Fruit fly (Drosophila melanogaster) whole organism, embryonic: ENCODE measurements around the gene CG15047.

ENCODE experiments used
- CG11247 ChIP-seq: fragments of 200-800 bp; sonication (Bioruptor generic); IDR thresholded peaks from 2 replicates; pipeline ENCODE4 v1.3.6; 2022; ENCODE audit warnings: missing biosample characterization, missing genetic modification characterization
- CG12299 ChIP-seq: fragments of 200-800 bp; sonication (Bioruptor generic); optimal IDR thresholded peaks from 2 replicates; lab custom pipeline; 2018; ENCODE audit warnings: missing biosample characterization, mild to moderate bottlenecking, missing genetic modification characterization
- CG12659 ChIP-seq: fragments of 200-800 bp; sonication (Bioruptor generic); optimal IDR thresholded peaks from 3 replicates; lab custom pipeline; 2017; ENCODE audit warnings: mild to moderate bottlenecking, missing biosample characterization, missing genetic modification reagents, missing genetic modification characterization
- CG12744 ChIP-seq: fragments of 200-800 bp; sonication (Bioruptor generic); optimal IDR thresholded peaks from 2 replicates; lab custom pipeline; 2016; ENCODE audit warnings: missing biosample characterization, missing genetic modification characterization
- CG13287 ChIP-seq: fragments of 200-800 bp; sonication (Bioruptor generic); IDR thresholded peaks from 2 replicates; pipeline ENCODE4 v1.3.6; 2022; ENCODE audit warnings: missing biosample characterization, missing genetic modification characterization; ENCODE audit not compliant: partially characterized antibody
- CG14441 ChIP-seq: fragments of 200-800 bp; sonication (Bioruptor generic); IDR thresholded peaks from 2 replicates; pipeline ENCODE4 v1.3.6; 2022; ENCODE audit warnings: missing biosample characterization, missing genetic modification characterization
- CG14667 ChIP-seq: fragments of 200-800 bp; sonication (Bioruptor generic); IDR thresholded peaks from 2 replicates; pipeline ENCODE4 v1.3.6; 2022; ENCODE audit warnings: missing biosample characterization, missing genetic modification characterization
- CG15269 ChIP-seq: fragments of 200-800 bp; sonication (Bioruptor generic); optimal IDR thresholded peaks from 2 replicates; lab custom pipeline; 2018; ENCODE audit warnings: missing biosample characterization, mild to moderate bottlenecking, missing genetic modification characterization, moderate library complexity
- CG1647 ChIP-seq: fragments of 200-800 bp; sonication (Bioruptor generic); optimal IDR thresholded peaks from 3 replicates; lab custom pipeline; 2016; ENCODE audit warnings: missing biosample characterization, missing genetic modification characterization
- CG2116 ChIP-seq: fragments of 200-800 bp; sonication (Bioruptor generic); optimal IDR thresholded peaks from 3 replicates; lab custom pipeline; 2018; ENCODE audit warnings: missing biosample characterization, mild to moderate bottlenecking, missing genetic modification characterization
- CG43689 ChIP-seq: fragments of 200-800 bp; sonication (Bioruptor generic); IDR thresholded peaks from 2 replicates; pipeline ENCODE4 v1.3.6; 2022; ENCODE audit warnings: missing biosample characterization, missing genetic modification characterization
- CG4617 ChIP-seq: fragments of 200-800 bp; sonication (Bioruptor generic); optimal IDR thresholded peaks from 3 replicates; lab custom pipeline; 2016; ENCODE audit warnings: missing biosample characterization, missing genetic modification characterization, borderline replicate concordance
- CG6254 ChIP-seq: fragments of 200-800 bp; sonication (Bioruptor generic); optimal IDR thresholded peaks from 3 replicates; lab custom pipeline; 2017; ENCODE audit warnings: mild to moderate bottlenecking, missing biosample characterization, missing genetic modification reagents, missing genetic modification characterization
- CG7271 ChIP-seq: fragments of 200-800 bp; sonication (Bioruptor generic); optimal IDR thresholded peaks from 2 replicates; lab custom pipeline; 2018; ENCODE audit warnings: missing biosample characterization, mild to moderate bottlenecking, missing genetic modification characterization, moderate library complexity
- CG7786 ChIP-seq: fragments of 200-800 bp; sonication (Bioruptor generic); optimal IDR thresholded peaks from 2 replicates; lab custom pipeline; 2016; ENCODE audit warnings: missing biosample characterization, missing genetic modification characterization
- CG8944 ChIP-seq: fragments of 200-800 bp; sonication (Bioruptor generic); optimal IDR thresholded peaks from 3 replicates; lab custom pipeline; 2016; ENCODE audit warnings: missing biosample characterization, missing genetic modification characterization
- GATAe ChIP-seq: fragments of 200-800 bp; sonication (Bioruptor generic); conservative IDR thresholded peaks from 2 replicates; pipeline ENCODE4 v1.3.6; 2022; ENCODE audit warnings: missing biosample characterization, missing genetic modification characterization
- Hmr ChIP-seq: fragments of 200-800 bp; sonication (Bioruptor generic); optimal IDR thresholded peaks from 3 replicates; lab custom pipeline; 2017; ENCODE audit warnings: mild to moderate bottlenecking, missing biosample characterization, missing genetic modification reagents, missing genetic modification characterization
- Hr3 ChIP-seq: fragments of 200-800 bp; sonication (Bioruptor generic); optimal IDR thresholded peaks from 3 replicates; lab custom pipeline; 2016; ENCODE audit warnings: missing biosample characterization, missing genetic modification characterization
- Lpt ChIP-seq: fragments of >200 bp; optimal IDR thresholded peaks from 2 replicates; lab custom pipeline; 2018; ENCODE audit warnings: missing biosample characterization, missing genetic modification characterization
- MBD-R2 ChIP-seq: fragments of 200-800 bp; sonication (Bioruptor generic); IDR thresholded peaks from 2 replicates; pipeline ENCODE4 v1.3.6; 2022; ENCODE audit warnings: missing biosample characterization, missing genetic modification characterization
- Meics ChIP-seq: fragments of 200-800 bp; sonication (Bioruptor generic); optimal IDR thresholded peaks from 2 replicates; lab custom pipeline; 2017; ENCODE audit warnings: missing biosample characterization, mild to moderate bottlenecking, missing genetic modification characterization
- Neu2 ChIP-seq: fragments of 200-800 bp; sonication (Bioruptor generic); optimal IDR thresholded peaks from 3 replicates; lab custom pipeline; 2016; ENCODE audit warnings: missing biosample characterization, missing genetic modification characterization, borderline replicate concordance
- Nf-YA ChIP-seq: fragments of 200-800 bp; sonication (Bioruptor generic); IDR thresholded peaks from 2 replicates; pipeline ENCODE4 v1.3.6; 2022; ENCODE audit warnings: missing biosample characterization, missing genetic modification characterization
- Nf-YB ChIP-seq: fragments of 200-800 bp; sonication (Bioruptor generic); optimal IDR thresholded peaks from 3 replicates; lab custom pipeline; 2019; ENCODE audit warnings: missing biosample characterization, mild to moderate bottlenecking, missing genetic modification characterization, moderate library complexity
- Opbp ChIP-seq: fragments of 200-800 bp; sonication (Bioruptor generic); IDR thresholded peaks from 3 replicates; pipeline ENCODE4 v1.3.6; 2022; ENCODE audit warnings: missing biosample characterization, missing genetic modification characterization; ENCODE audit not compliant: partially characterized antibody
- PHDP ChIP-seq: fragments of 200-800 bp; sonication (Bioruptor generic); optimal IDR thresholded peaks from 3 replicates; lab custom pipeline; 2018; ENCODE audit warnings: missing biosample characterization, mild to moderate bottlenecking, missing genetic modification characterization, moderate library complexity
- Scr ChIP-seq: fragments of 200-800 bp; sonication (Bioruptor generic); IDR thresholded peaks from 2 replicates; pipeline ENCODE4 v1.3.6; 2022; ENCODE audit warnings: missing biosample characterization, missing genetic modification characterization; ENCODE audit not compliant: partially characterized antibody
- Sox102F ChIP-seq: fragments of 200-800 bp; sonication (Bioruptor generic); optimal IDR thresholded peaks from 2 replicates; lab custom pipeline; 2018; ENCODE audit warnings: missing biosample characterization, mild to moderate bottlenecking, missing genetic modification characterization, moderate library complexity
- TFAM ChIP-seq: fragments of 200-800 bp; sonication (Bioruptor generic); optimal IDR thresholded peaks from 2 replicates; lab custom pipeline; 2017; ENCODE audit warnings: missing biosample characterization, missing genetic modification characterization, inconsistent platforms
- Tbp ChIP-seq: fragments of >200 bp; optimal IDR thresholded peaks from 2 replicates; lab custom pipeline; 2018; ENCODE audit warnings: missing biosample characterization, missing genetic modification characterization
- bcd ChIP-seq: fragments of 200-800 bp; sonication (Bioruptor generic); optimal IDR thresholded peaks from 2 replicates; lab custom pipeline; 2017; ENCODE audit warnings: missing biosample characterization, mild to moderate bottlenecking, missing genetic modification characterization
- cad ChIP-seq: fragments of >200 bp; optimal IDR thresholded peaks from 2 replicates; lab custom pipeline; 2017; ENCODE audit warnings: missing biosample characterization, missing genetic modification characterization
- cg ChIP-seq: fragments of 200-800 bp; sonication (Bioruptor generic); optimal IDR thresholded peaks from 3 replicates; lab custom pipeline; 2019; ENCODE audit warnings: missing biosample characterization, mild to moderate bottlenecking, missing genetic modification characterization, moderate library complexity
- dati ChIP-seq: fragments of 200-800 bp; sonication (Bioruptor generic); IDR thresholded peaks from 2 replicates; pipeline ENCODE4 v1.3.6; 2022; ENCODE audit warnings: missing biosample characterization, missing genetic modification characterization
- disco-r ChIP-seq: fragments of 200-800 bp; sonication (Bioruptor generic); optimal IDR thresholded peaks from 2 replicates; lab custom pipeline; 2016; ENCODE audit warnings: missing biosample characterization, missing genetic modification characterization
- dpn ChIP-seq, 2 experiments: fragments of 200-800 bp; sonication (Bioruptor generic); optimal IDR thresholded peaks; 3 replicates each; lab custom pipeline; 2016; ENCODE audit warnings: missing biosample characterization in 2 of 2, missing genetic modification characterization in 2 of 2
- emc ChIP-seq: fragments of 200-800 bp; sonication (Bioruptor generic); optimal IDR thresholded peaks from 2 replicates; lab custom pipeline; 2016; ENCODE audit warnings: missing biosample characterization, missing genetic modification characterization
- ems ChIP-seq: fragments of 200-800 bp; sonication (Bioruptor generic); optimal IDR thresholded peaks from 3 replicates; lab custom pipeline; 2016; ENCODE audit warnings: missing biosample characterization, missing genetic modification characterization
- en ChIP-seq: fragments of 200-800 bp; sonication (Bioruptor generic); optimal IDR thresholded peaks from 2 replicates; lab custom pipeline; 2016; ENCODE audit warnings: missing biosample characterization, missing genetic modification characterization
- h ChIP-seq: fragments of >200 bp; optimal IDR thresholded peaks from 2 replicates; lab custom pipeline; 2017
- jumu ChIP-seq: fragments of 200-800 bp; sonication (Bioruptor generic); optimal IDR thresholded peaks from 3 replicates; lab custom pipeline; 2016; ENCODE audit warnings: missing biosample characterization, missing genetic modification characterization
- nerfin-2 ChIP-seq: fragments of 200-800 bp; sonication (Bioruptor generic); IDR thresholded peaks from 2 replicates; pipeline ENCODE4 v1.3.6; 2022; ENCODE audit warnings: missing biosample characterization, missing genetic modification characterization; ENCODE audit not compliant: partially characterized antibody
- peb ChIP-seq: fragments of 200-800 bp; sonication (Bioruptor generic); IDR thresholded peaks from 2 replicates; pipeline ENCODE4 v1.3.6; 2022; ENCODE audit warnings: missing biosample characterization, missing genetic modification characterization
- pros ChIP-seq: fragments of 200-800 bp; sonication (Bioruptor generic); optimal IDR thresholded peaks from 3 replicates; lab custom pipeline; 2019; ENCODE audit warnings: missing biosample characterization, mild to moderate bottlenecking, missing genetic modification characterization, moderate library complexity
- stc ChIP-seq: fragments of 200-800 bp; sonication (Bioruptor generic); IDR thresholded peaks from 2 replicates; pipeline ENCODE4 v1.3.6; 2022; ENCODE audit warnings: missing biosample characterization, missing genetic modification characterization
- vnd ChIP-seq: fragments of 200-800 bp; sonication (Bioruptor generic); IDR thresholded peaks from 3 replicates; pipeline ENCODE4 v1.3.6; 2022; ENCODE audit warnings: missing biosample characterization, missing genetic modification characterization; ENCODE audit not compliant: partially characterized antibody
- vvl ChIP-seq: fragments of 200-800 bp; sonication (Bioruptor generic); IDR thresholded peaks from 2 replicates; pipeline ENCODE4 v1.3.6; 2022; ENCODE audit warnings: missing biosample characterization, missing genetic modification characterization

Gene CG15047

DNA sequence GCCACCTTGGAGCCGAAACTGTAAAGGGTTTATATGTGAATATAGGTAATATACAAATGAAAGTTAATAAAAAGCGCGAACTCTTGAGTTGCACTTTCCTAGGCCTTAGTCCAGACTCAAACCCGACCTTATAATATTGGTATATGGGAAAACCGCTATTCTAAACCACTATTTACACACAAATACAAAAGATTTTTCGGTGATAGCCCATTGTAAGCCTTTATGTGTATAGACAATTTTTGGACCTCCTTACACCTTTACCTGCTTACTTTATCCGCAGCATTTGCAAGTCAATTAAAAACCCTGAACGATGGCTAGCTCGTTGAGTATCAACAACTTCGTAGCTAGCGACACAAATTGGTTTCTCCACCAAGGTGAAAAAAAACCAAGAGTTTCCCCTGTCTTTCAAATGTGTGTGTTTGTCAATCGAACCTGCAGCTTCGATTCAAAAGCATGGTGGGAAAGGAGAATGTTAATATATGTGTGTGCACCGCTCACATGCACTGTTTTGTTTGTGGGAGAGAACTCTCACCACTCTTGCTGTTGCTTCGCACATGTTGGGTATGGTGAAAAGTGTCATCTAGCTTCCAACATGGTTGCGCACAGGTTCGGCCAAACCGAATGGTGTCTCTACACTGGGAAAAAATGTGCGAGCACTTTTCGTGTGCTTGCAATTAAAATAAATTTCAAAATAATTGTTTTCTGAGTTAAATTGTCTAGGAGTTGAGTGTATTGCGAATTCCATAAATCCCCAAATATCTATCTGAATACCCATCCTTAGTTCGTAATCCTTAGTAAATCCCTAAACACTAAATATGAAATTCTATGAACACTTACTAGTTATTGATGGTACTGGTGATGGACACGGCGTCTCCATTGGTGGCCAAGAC lies 21.6 kb upstream of the CG15047 start (continued):
- TF ChIP-seq CG11247: peak; percentile 70
- peak; percentile 65; the same call in 1 of the 2 replicates for TF ChIP-seq peb (GFP tag; lab: Robert Waterston, UW)
- 0 out of 2 replicates have a peak, but pooled peaks have one; percentile 43 for TF ChIP-seq CG14667
- peak; percentile 41 for TF ChIP-seq CG4617 (GFP tag; lab: Kevin White, UChicago)
- peak; percentile 70 for TF ChIP-seq en
- TF ChIP-seq h (lab: Kevin White, UChicago): no peak
- peak; percentile 32 for TF ChIP-seq TFAM (GFP tag; lab: Kevin White, UChicago)
- TF ChIP-seq ems (GFP tag; lab: Kevin White, UChicago): peak; percentile 76
- peak; percentile 63 for TF ChIP-seq CG1647
- TF ChIP-seq CG15269 (tag; lab: Kevin White, UChicago): peak; percentile 65
- peak; percentile 0 for TF ChIP-seq Tbp (GFP tag; lab: Kevin White, UChicago)
- TF ChIP-seq MBD-R2 (GFP tag; lab: Robert Waterston, UW): peak; percentile 53; the same call in 1 of the 2 replicates
- TF ChIP-seq pros (GFP tag; lab: Kevin White, UChicago): peak; percentile 76
- TF ChIP-seq CG7786 (GFP tag; lab: Kevin White, UChicago): peak; percentile 83
- peak; percentile 41 for TF ChIP-seq CG43689
- peak; percentile 83 for TF ChIP-seq cg
- TF ChIP-seq CG8944 (GFP tag; lab: Kevin White, UChicago): peak; percentile 60
- peak; percentile 95 for TF ChIP-seq vvl (GFP tag; lab: Robert Waterston, UW)
- peak; percentile 39 for TF ChIP-seq Nf-YB (GFP tag; lab: Kevin White, UChicago)
- TF ChIP-seq Nf-YA: peak; percentile 42; the same call in 1 of the 2 replicates
- no peak for TF ChIP-seq Neu2 (GFP tag; lab: Kevin White, UChicago)
- no peak for TF ChIP-seq Lpt
- no peak for TF ChIP-seq CG12299 (tag; lab: Kevin White, UChicago)
- TF ChIP-seq emc (GFP tag; lab: Kevin White, UChicago): peak; percentile 19
- peak; percentile 76 to 81 for TF ChIP-seq dpn (GFP tag; optimal IDR thresholded peaks at IDR 0.05; lab: Kevin White, UChicago)
- TF ChIP-seq CG7271 (tag; lab: Kevin White, UChicago): no peak
- no peak for TF ChIP-seq Scr (GFP tag; lab: Robert Waterston, UW)
- peak; percentile 61 for TF ChIP-seq Hmr (GFP tag; lab: Kevin White, UChicago)
- TF ChIP-seq GATAe (GFP tag; lab: Robert Waterston, UW): no peak; the same call in 1 of the 2 replicates
- peak; percentile 82 for TF ChIP-seq Meics
- peak; percentile 41 for TF ChIP-seq CG2116 (GFP tag; lab: Kevin White, UChicago)
- TF ChIP-seq PHDP (tag; lab: Kevin White, UChicago): peak; percentile 79
- peak; percentile 79 for TF ChIP-seq Sox102F (GFP tag; lab: Kevin White, UChicago)
- no peak for TF ChIP-seq Opbp
- TF ChIP-seq CG6254 (GFP tag; lab: Kevin White, UChicago): peak; percentile 84
- peak; percentile 70 for TF ChIP-seq CG12744 (GFP tag; lab: Kevin White, UChicago)
- peak; percentile 90 for TF ChIP-seq stc
- peak; percentile 53 for TF ChIP-seq Hr3
- TF ChIP-seq jumu (GFP tag; lab: Kevin White, UChicago): peak; percentile 65
- no peak for TF ChIP-seq cad
- peak; percentile 77 for TF ChIP-seq disco-r
- no peak for TF ChIP-seq nerfin-2 (GFP tag; lab: Robert Waterston, UW)
- peak; percentile 84 for TF ChIP-seq CG14441 (GFP tag; lab: Robert Waterston, UW)
- peak; percentile 60 for TF ChIP-seq CG12659
- TF ChIP-seq bcd: peak; percentile 77
- no peak for TF ChIP-seq vnd (GFP tag; lab: Robert Waterston, UW)
- no peak for TF ChIP-seq CG13287
- TF ChIP-seq dati (GFP tag; lab: Robert Waterston, UW): peak; percentile 69
